Worm (Caenorhabditis elegans) whole organism, mixed stage, embryonic: Measurements from ENCODE around the gene dmsr-1.
A peak's percentile ranks its signal among the peaks of the same experiment; 100 is the strongest.

Experiments used
- blmp-1 ChIP-seq: fragments of 150-350 bp; optimal IDR thresholded peaks from 2 replicates; lab custom pipeline; 2014; ENCODE audit warnings: missing biosample characterization, missing genetic modification characterization
- ces-1 ChIP-seq: fragments of 150-350 bp; optimal IDR thresholded peaks from 2 replicates; lab custom pipeline; 2014; ENCODE audit warnings: missing biosample characterization, missing genetic modification reagents, missing genetic modification characterization
- cnd-1 ChIP-seq: fragments of 200-800 bp; sonication (Bioruptor generic); optimal IDR thresholded peaks from 2 replicates; lab custom pipeline; 2018; ENCODE audit warnings: mild to moderate bottlenecking, missing genetic modification characterization, missing compliant biosample characterization
- lin-13 ChIP-seq: fragments of 150-350 bp; optimal IDR thresholded peaks from 2 replicates; lab custom pipeline; 2014; ENCODE audit warnings: missing biosample characterization, missing genetic modification characterization
- lsy-2 ChIP-seq: fragments of 150-350 bp; optimal IDR thresholded peaks from 2 replicates; lab custom pipeline; 2014; ENCODE audit warnings: missing biosample characterization, missing genetic modification characterization
- mep-1 ChIP-seq: fragments of 150-350 bp; optimal IDR thresholded peaks from 2 replicates; lab custom pipeline; 2017; ENCODE audit warnings: missing biosample characterization, missing genetic modification reagents, missing genetic modification characterization, inconsistent platforms
- nhr-12 ChIP-seq: fragments of 150-350 bp; optimal IDR thresholded peaks from 2 replicates; lab custom pipeline; 2014; ENCODE audit warnings: missing biosample characterization, missing genetic modification characterization
- nhr-237 ChIP-seq: fragments of 150-350 bp; optimal IDR thresholded peaks from 2 replicates; lab custom pipeline; 2014; ENCODE audit warnings: missing biosample characterization, missing genetic modification characterization
- nhr-76 ChIP-seq: sonication (generic microtip); optimal IDR thresholded peaks from 2 replicates; lab custom pipeline; 2017; ENCODE audit warnings: missing biosample characterization, missing genetic modification characterization
- pha-4 ChIP-seq: fragments of 150-350 bp; optimal IDR thresholded peaks from 2 replicates; lab custom pipeline; 2018; ENCODE audit warnings: missing biosample characterization, missing genetic modification reagents, missing genetic modification characterization
- snpc-4 ChIP-seq: fragments of 150-350 bp; optimal IDR thresholded peaks from 2 replicates; lab custom pipeline; 2014; ENCODE audit warnings: missing biosample characterization, missing genetic modification characterization
- unc-62 ChIP-seq: fragments of 150-350 bp; optimal IDR thresholded peaks from 2 replicates; lab custom pipeline; 2014; ENCODE audit warnings: missing biosample characterization, missing genetic modification reagents, missing genetic modification characterization
- zip-8 ChIP-seq: fragments of 150-350 bp; optimal IDR thresholded peaks from 2 replicates; lab custom pipeline; 2014; ENCODE audit warnings: missing biosample characterization, missing genetic modification characterization
- ztf-11 ChIP-seq: fragments of 150-350 bp; optimal IDR thresholded peaks from 2 replicates; lab custom pipeline; 2014; ENCODE audit warnings: missing biosample characterization, missing genetic modification characterization

DNA sequence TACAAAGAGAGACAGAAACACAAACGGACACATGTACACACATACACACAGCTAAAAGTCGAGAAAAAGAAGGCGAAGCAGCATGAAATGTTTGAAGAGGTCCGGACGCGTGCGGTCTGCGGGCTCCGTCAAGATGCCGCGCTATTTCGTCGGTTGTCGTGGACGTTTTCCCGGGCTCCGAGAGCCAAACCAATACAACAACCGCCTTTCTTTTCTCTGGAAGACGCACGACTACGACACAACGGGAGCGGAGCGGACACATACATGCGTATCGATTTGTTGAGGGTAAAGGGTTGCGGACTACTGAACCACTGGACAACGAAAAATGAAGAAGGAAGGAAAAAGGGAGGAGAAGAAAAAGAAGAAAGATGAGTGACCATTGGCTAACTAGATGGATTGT is 6.8 kb downstream of the dmsr-1 start:
- TF ChIP-seq ztf-11 (tag; lab: Kevin White, UChicago) (no peak), snpc-4 (no peak), blmp-1 (tag; lab: Kevin White, UChicago) (no peak), nhr-76 (no peak), lsy-2 (tag; lab: Kevin White, UChicago) (no peak), pha-4 (tag; lab: Kevin White, UChicago) (no peak), unc-62 (GFP tag; lab: Kevin White, UChicago) (no peak), mep-1 (tag; lab: Kevin White, UChicago) (no peak), nhr-12 (tag; lab: Kevin White, UChicago) (no peak), ces-1 (peak; percentile 44), nhr-237 (no peak), zip-8 (tag; lab: Kevin White, UChicago) (no peak), lin-13 (no peak), cnd-1 (tag; lab: Kevin White, UChicago) (no peak)
